Worm (Caenorhabditis elegans) whole organism, young adult: Measurements from ENCODE around the gene C23G10.1.
"Not testable (repeated sequence)": the region's sequence is repeated elsewhere in the genome, so short reads cannot be mapped to it uniquely, and the experiment has no call there.

Experiments used
- F33H1.4 ChIP-seq: fragments of 200-800 bp; sonication (Bioruptor generic); IDR thresholded peaks from 2 replicates; pipeline ENCODE4 v1.3.6; 2022; ENCODE audit warnings: missing genetic modification reagents, missing genetic modification characterization, missing compliant biosample characterization
- F49E8.2 ChIP-seq: sonication (generic microtip); optimal IDR thresholded peaks from 3 replicates; lab custom pipeline; 2017; ENCODE audit warnings: missing genetic modification characterization, mild to moderate bottlenecking, missing compliant biosample characterization, antibody characterized with exemption, moderate library complexity; ENCODE audit not compliant: insufficient read depth
- atf-7 ChIP-seq: sonication (generic microtip); optimal IDR thresholded peaks from 2 replicates; lab custom pipeline; 2017; ENCODE audit warnings: mild to moderate bottlenecking, missing genetic modification characterization, missing compliant biosample characterization
- mes-4 ChIP-seq: sonication (generic microtip); optimal IDR thresholded peaks from 2 replicates; lab custom pipeline; 2016; ENCODE audit warnings: missing genotype, missing genetic modification characterization, missing compliant biosample characterization
- nfya-2 ChIP-seq: fragments of 200-800 bp; sonication (Bioruptor generic); IDR thresholded peaks from 2 replicates; pipeline ENCODE4 v1.3.6; 2022; ENCODE audit warnings: missing genetic modification reagents, missing genetic modification characterization, missing compliant biosample characterization
- snpc-3.4 ChIP-seq: sonication (generic microtip); optimal IDR thresholded peaks from 2 replicates; lab custom pipeline; 2017; ENCODE audit warnings: missing genetic modification characterization, mild to moderate bottlenecking, missing compliant biosample characterization, antibody characterized with exemption, moderate library complexity, missing genotype, missing genetic modification reagents
- ztf-22 ChIP-seq: fragments of 200-800 bp; sonication (Bioruptor generic); optimal IDR thresholded peaks from 2 replicates; lab custom pipeline; 2018; ENCODE audit warnings: mild to moderate bottlenecking, missing genetic modification characterization, moderate library complexity, missing compliant biosample characterization

DNA sequence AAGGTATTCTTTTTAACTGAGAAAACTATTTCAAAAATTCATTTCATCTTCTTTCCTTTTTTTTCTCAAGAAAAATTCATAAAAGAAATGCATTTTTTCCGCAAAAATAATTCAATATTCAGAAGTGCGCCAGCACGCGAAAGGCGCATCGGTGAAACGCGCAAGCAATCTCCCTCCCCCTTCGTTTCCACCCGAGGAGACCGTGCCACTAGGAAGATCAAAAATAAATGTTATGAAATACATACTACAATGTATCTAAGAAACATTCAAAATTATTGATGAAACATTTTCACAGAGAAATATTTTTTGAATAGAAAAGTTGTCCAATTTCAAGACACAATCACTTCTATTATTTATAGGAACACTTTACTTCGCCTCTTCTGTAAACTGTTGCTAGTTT is 21.1 kb upstream of the C23G10.1 start:
- TF ChIP-seq F33H1.4 (GFP tag; lab: Robert Waterston, UW); F49E8.2 (tag; lab: Kevin White, UChicago); mes-4 (tag; lab: Kevin White, UChicago); atf-7 (tag; lab: Kevin White, UChicago); ztf-22 (GFP tag; lab: Kevin White, UChicago); nfya-2 (GFP tag; lab: Robert Waterston, UW); snpc-3.4: not testable (repeated sequence)
